Worm (Caenorhabditis elegans): Measurements from ENCODE around the gene gar-1.

DNA sequence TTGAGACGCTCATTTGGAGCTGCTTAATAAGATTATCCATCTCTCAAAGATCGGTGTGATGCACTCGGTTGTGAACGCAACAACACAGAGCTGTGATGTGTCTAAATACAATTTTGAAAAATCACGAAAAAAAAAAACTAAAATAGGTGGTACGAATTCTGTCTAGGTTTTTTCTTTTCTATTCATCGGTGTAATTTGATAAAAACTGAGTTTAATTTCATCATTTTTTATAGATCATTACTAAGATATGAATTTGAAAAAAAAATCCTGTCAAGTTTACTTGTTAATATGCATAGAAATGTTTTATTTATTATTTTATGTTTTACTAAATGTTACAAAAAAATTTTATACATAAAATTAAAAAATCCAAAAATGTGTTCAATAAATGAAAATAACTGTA is 45.4 kb upstream of the gar-1 start, which contains the start of gene ceh-60:
- TF ChIP-seq sox-4 (tag; optimal IDR thresholded peaks at IDR 0.05) (no peak), pros-1 (tag; optimal IDR thresholded peaks at IDR 0.05) (no peak), tbx-2 (tag; optimal IDR thresholded peaks at IDR 0.05) (no peak), C08G9.2 (tag; optimal IDR thresholded peaks at IDR 0.05) (no peak), sox-2 (GFP tag; IDR thresholded peaks at IDR 0.05) (no peak), dmd-4 (tag; optimal IDR thresholded peaks at IDR 0.05; ENCODE audit: borderline replicate concordance) (no peak), che-1 (tag; optimal IDR thresholded peaks at IDR 0.05) (no peak), zip-5 (tag; optimal IDR thresholded peaks at IDR 0.05) (no peak), ceh-9 (tag; optimal IDR thresholded peaks at IDR 0.05) (no peak), pat-9 (tag; optimal IDR thresholded peaks at IDR 0.05) (no peak), ceh-30 (tag; optimal IDR thresholded peaks at IDR 0.05) (no peak), nfya-1 (tag; optimal IDR thresholded peaks at IDR 0.05) (no peak), ets-4 (tag; optimal IDR thresholded peaks at IDR 0.05) (no peak), ceh-19 (GFP tag; optimal IDR thresholded peaks at IDR 0.05) (no peak)

All from whole organism, late embryonic.